Worm (Caenorhabditis elegans) whole organism, L1 larva: ENCODE measurements around the gene ugt-30.

Experiments used
- C16A3.4 ChIP-seq: fragments of 150-350 bp; optimal IDR thresholded peaks from 2 replicates; lab custom pipeline; 2014; ENCODE audit warnings: missing biosample characterization, missing genetic modification characterization
- aha-1 ChIP-seq: fragments of 150-350 bp; optimal IDR thresholded peaks from 2 replicates; lab custom pipeline; 2014; ENCODE audit warnings: missing biosample characterization, missing genetic modification characterization
- alr-1 ChIP-seq: fragments of 200-800 bp; sonication (Bioruptor generic); optimal IDR thresholded peaks from 2 replicates; lab custom pipeline; 2018; ENCODE audit warnings: borderline replicate concordance, mild to moderate bottlenecking, missing genetic modification characterization, missing compliant biosample characterization
- aly-2 ChIP-seq: fragments of 150-350 bp; optimal IDR thresholded peaks from 2 replicates; lab custom pipeline; 2014; ENCODE audit warnings: missing biosample characterization, missing genetic modification characterization
- ama-1 ChIP-seq: fragments of 150-350 bp; optimal IDR thresholded peaks from 2 replicates; lab custom pipeline; 2014
- blmp-1 ChIP-seq: fragments of 150-350 bp; optimal IDR thresholded peaks from 2 replicates; lab custom pipeline; 2014; ENCODE audit warnings: missing biosample characterization, missing genetic modification characterization
- ceh-63 ChIP-seq: fragments of 200-800 bp; sonication (Bioruptor generic); optimal IDR thresholded peaks from 2 replicates; lab custom pipeline; 2018; ENCODE audit warnings: mild to moderate bottlenecking, missing genetic modification characterization, missing compliant biosample characterization
- ceh-8 ChIP-seq: fragments of 200-800 bp; sonication (Bioruptor generic); optimal IDR thresholded peaks from 2 replicates; lab custom pipeline; 2018; ENCODE audit warnings: mild to moderate bottlenecking, missing genetic modification characterization, moderate library complexity, missing compliant biosample characterization
- ceh-82 ChIP-seq, 3 experiments: fragments of 150-350 bp in 1 of 3; sonication (generic microtip) in 2 of 3; optimal IDR thresholded peaks; 2 replicates each; lab custom pipeline; 2014 to 2017; ENCODE audit warnings: missing biosample characterization in 3 of 3, missing genetic modification characterization in 3 of 3
- ceh-90 ChIP-seq: sonication (generic microtip); optimal IDR thresholded peaks from 2 replicates; lab custom pipeline; 2016; ENCODE audit warnings: missing genetic modification characterization, missing compliant biosample characterization
- dpl-1 ChIP-seq, 3 experiments: fragments of 150-350 bp in 2 of 3; sonication (generic microtip) in 1 of 3; optimal IDR thresholded peaks; 2 replicates each; lab custom pipeline; 2014 to 2017; ENCODE audit warnings: missing biosample characterization in 3 of 3, missing genetic modification characterization in 3 of 3, missing genetic modification reagents in 3 of 3
- efl-1 ChIP-seq, 4 experiments: fragments of 150-350 bp; optimal IDR thresholded peaks in 3 of 4; peaks in 1 of 4; 1 replicate in 1 of 4; 2 replicates in 3 of 4; lab custom pipeline; 2014; ENCODE audit warnings: missing biosample characterization in 2 of 4, missing genetic modification characterization in 2 of 4, missing genetic modification reagents in 2 of 4
- efl-3 ChIP-seq: fragments of 200-800 bp; sonication (Bioruptor generic); optimal IDR thresholded peaks from 2 replicates; lab custom pipeline; 2018; ENCODE audit warnings: mild to moderate bottlenecking, missing genetic modification characterization, missing compliant biosample characterization
- egl-13 ChIP-seq: sonication (generic microtip); optimal IDR thresholded peaks from 2 replicates; lab custom pipeline; 2016; ENCODE audit warnings: missing genotype, missing genetic modification reagents, missing genetic modification characterization, missing compliant biosample characterization
- elt-2 ChIP-seq: sonication (generic microtip); optimal IDR thresholded peaks from 2 replicates; lab custom pipeline; 2016; ENCODE audit warnings: missing genetic modification characterization, mild to moderate bottlenecking, inconsistent platforms, missing compliant biosample characterization, missing genetic modification reagents
- elt-3 ChIP-seq, 6 experiments: fragments of 150-350 bp in 1 of 6; sonication (generic microtip); optimal IDR thresholded peaks; 2 replicates each; lab custom pipeline; 2017 to 2018; ENCODE audit warnings: missing biosample characterization in 6 of 6, missing genetic modification characterization in 6 of 6, inconsistent platforms in 1 of 6
- fkh-8 ChIP-seq: sonication (generic microtip); optimal IDR thresholded peaks from 2 replicates; lab custom pipeline; 2016; ENCODE audit warnings: mild to moderate bottlenecking, missing genetic modification characterization, missing compliant biosample characterization
- hlh-17 ChIP-seq: fragments of 200-800 bp; sonication (Bioruptor generic); optimal IDR thresholded peaks from 2 replicates; lab custom pipeline; 2018; ENCODE audit warnings: missing genetic modification characterization, mild to moderate bottlenecking, missing compliant biosample characterization, moderate library complexity, borderline replicate concordance
- hpl-2 ChIP-seq: fragments of 150-350 bp; optimal IDR thresholded peaks from 2 replicates; lab custom pipeline; 2014; ENCODE audit warnings: missing biosample characterization, missing genetic modification reagents, missing genetic modification characterization
- isw-1 ChIP-seq: fragments of 200-800 bp; sonication (Bioruptor generic); IDR thresholded peaks from 2 replicates; pipeline ENCODE4 v1.3.6; 2022; ENCODE audit warnings: missing genetic modification characterization, missing compliant biosample characterization
- jun-1 ChIP-seq: fragments of 150-350 bp; optimal IDR thresholded peaks from 2 replicates; lab custom pipeline; 2014; ENCODE audit warnings: missing biosample characterization, missing genetic modification reagents, missing genetic modification characterization
- lin-15B ChIP-seq: fragments of 150-350 bp; sonication (generic microtip); optimal IDR thresholded peaks from 3 replicates; lab custom pipeline; 2014; ENCODE audit warnings: missing biosample characterization, missing genetic modification characterization
- mab-9 ChIP-seq: fragments of 200-800 bp; sonication (Bioruptor generic); IDR thresholded peaks from 2 replicates; pipeline ENCODE4 v1.3.6; 2022; ENCODE audit warnings: missing genetic modification reagents, missing genetic modification characterization, missing compliant biosample characterization
- mdl-1 ChIP-seq, 2 experiments: fragments of 150-350 bp; optimal IDR thresholded peaks; 2 replicates each; lab custom pipeline; 2014 to 2017; ENCODE audit warnings: missing biosample characterization in 2 of 2, missing genetic modification characterization in 2 of 2, inconsistent platforms in 1 of 2
- nhr-237 ChIP-seq: fragments of 150-350 bp; optimal IDR thresholded peaks from 2 replicates; lab custom pipeline; 2014; ENCODE audit warnings: missing biosample characterization, missing genetic modification characterization
- nhr-28 ChIP-seq: fragments of 150-350 bp; optimal IDR thresholded peaks from 2 replicates; lab custom pipeline; 2014; ENCODE audit warnings: missing biosample characterization, missing genetic modification characterization
- nhr-47 ChIP-seq: sonication (generic microtip); optimal IDR thresholded peaks from 2 replicates; lab custom pipeline; 2016; ENCODE audit warnings: mild to moderate bottlenecking, missing genetic modification characterization, moderate library complexity, missing compliant biosample characterization
- nhr-71 ChIP-seq: sonication (generic microtip); optimal IDR thresholded peaks from 2 replicates; lab custom pipeline; 2016; ENCODE audit warnings: mild to moderate bottlenecking, missing genetic modification characterization, moderate library complexity, missing compliant biosample characterization
- nhr-76 ChIP-seq: sonication (generic microtip); optimal IDR thresholded peaks from 2 replicates; lab custom pipeline; 2017; ENCODE audit warnings: missing biosample characterization, missing genetic modification characterization
- nhr-85 ChIP-seq: sonication (generic microtip); peaks from one replicate; lab custom pipeline; 2016; ENCODE audit warnings: missing genetic modification characterization, inconsistent platforms, missing compliant biosample characterization
- pag-3 ChIP-seq: sonication (generic microtip); optimal IDR thresholded peaks from 2 replicates; lab custom pipeline; 2017; ENCODE audit warnings: missing genetic modification characterization, mild to moderate bottlenecking, missing compliant biosample characterization, antibody characterized with exemption, borderline replicate concordance; ENCODE audit not compliant: insufficient read depth
- pax-3 ChIP-seq: fragments of 200-800 bp; sonication (Bioruptor generic); optimal IDR thresholded peaks from 2 replicates; lab custom pipeline; 2018; ENCODE audit warnings: mild to moderate bottlenecking, missing genetic modification characterization, moderate library complexity, missing compliant biosample characterization
- rnt-1 ChIP-seq: sonication (generic microtip); optimal IDR thresholded peaks from 2 replicates; lab custom pipeline; 2016; ENCODE audit warnings: mild to moderate bottlenecking, missing genetic modification characterization, moderate library complexity, missing compliant biosample characterization
- skn-1 ChIP-seq: fragments of 150-350 bp; optimal IDR thresholded peaks from 2 replicates; lab custom pipeline; 2014; ENCODE audit warnings: missing biosample characterization, missing genetic modification characterization
- sptf-1 ChIP-seq: fragments of 150-350 bp; optimal IDR thresholded peaks from 2 replicates; lab custom pipeline; 2014; ENCODE audit warnings: missing biosample characterization, missing genetic modification characterization
- sup-37 ChIP-seq: fragments of 200-800 bp; sonication (Bioruptor generic); optimal IDR thresholded peaks from 2 replicates; lab custom pipeline; 2018; ENCODE audit warnings: mild to moderate bottlenecking, missing genetic modification characterization, missing compliant biosample characterization
- unc-130 ChIP-seq: fragments of 150-350 bp; optimal IDR thresholded peaks from 2 replicates; lab custom pipeline; 2017; ENCODE audit warnings: missing biosample characterization, missing genetic modification characterization, inconsistent platforms
- unc-62 ChIP-seq: fragments of 150-350 bp; optimal IDR thresholded peaks from 2 replicates; lab custom pipeline; 2014; ENCODE audit warnings: missing biosample characterization, missing genetic modification reagents, missing genetic modification characterization
- vab-15 ChIP-seq: sonication (generic microtip); optimal IDR thresholded peaks from 2 replicates; lab custom pipeline; 2017; ENCODE audit warnings: missing genotype, mild to moderate bottlenecking, missing genetic modification characterization, missing compliant biosample characterization
- ztf-11 ChIP-seq, 2 experiments: sonication (generic microtip); optimal IDR thresholded peaks; 2 replicates each; lab custom pipeline; 2016 to 2017; ENCODE audit warnings: missing genetic modification characterization in 2 of 2, missing biosample characterization in 1 of 2, missing compliant biosample characterization in 1 of 2

Gene ugt-30

DNA sequence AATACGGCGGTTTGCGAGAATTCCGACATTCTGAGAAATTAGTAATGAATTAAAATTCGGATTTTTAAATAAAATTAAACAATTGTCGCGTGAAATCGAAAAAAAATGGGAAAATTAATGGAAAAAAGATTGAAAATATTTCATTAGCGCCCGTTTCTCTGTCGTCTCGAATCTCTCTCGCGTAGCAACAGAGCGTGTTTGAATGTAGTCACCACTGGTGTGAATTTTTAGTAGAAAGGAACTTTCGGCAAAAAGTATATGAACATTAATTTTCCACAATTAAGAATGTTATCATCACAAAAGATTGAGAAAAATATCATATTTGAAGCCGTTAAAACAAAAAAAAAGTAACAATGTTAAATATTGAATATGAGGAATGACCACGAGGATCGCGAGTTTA, 11.7 kb upstream of the ugt-30 start, which contains the start of gene aipl-1 (continued):
- TF ChIP-seq pag-3 (tag; lab: Kevin White, UChicago) (no peak), efl-3 (GFP tag; lab: Kevin White, UChicago) (no peak), lin-15B (tag; lab: Kevin White, UChicago) (peak; percentile 94), isw-1 (peak; percentile 66), ceh-82 (tag; optimal IDR thresholded peaks at IDR 0.05; lab: Kevin White, UChicago) (peak; percentile 79 to 92 (median 87)), ztf-11 (tag; optimal IDR thresholded peaks at IDR 0.05; lab: Kevin White, UChicago) (peak in 1 of 2 experiments; percentile 67), hlh-17 (no peak), pax-3 (tag; lab: Kevin White, UChicago) (peak; percentile 89), jun-1 (peak; percentile 41), ceh-63 (GFP tag; lab: Kevin White, UChicago) (no peak), mab-9 (GFP tag; lab: Robert Waterston, UW) (no peak), hpl-2 (no peak), egl-13 (tag; lab: Kevin White, UChicago) (no peak), nhr-85 (tag; lab: Kevin White, UChicago) (peak; percentile 47), unc-130 (peak; percentile 76), nhr-71 (tag; lab: Kevin White, UChicago) (peak; percentile 87), dpl-1 (GFP tag; optimal IDR thresholded peaks at IDR 0.05; lab: Kevin White, UChicago) (peak; percentile 85 to 90 (median 87)), C16A3.4 (tag; lab: Kevin White, UChicago) (peak; percentile 94), unc-62 (GFP tag; lab: Kevin White, UChicago) (no peak), ceh-90 (tag; lab: Kevin White, UChicago) (no peak), ama-1 (lab: Kevin White, UChicago) (peak; percentile 26), sup-37 (GFP tag; lab: Kevin White, UChicago) (no peak), elt-2 (peak; percentile 21), alr-1 (tag; lab: Kevin White, UChicago) (no peak), nhr-28 (no peak), nhr-47 (tag; lab: Kevin White, UChicago) (peak; percentile 79), sptf-1 (no peak), rnt-1 (tag; lab: Kevin White, UChicago) (peak; percentile 93), aly-2 (tag; lab: Kevin White, UChicago) (no peak), ceh-8 (GFP tag; lab: Kevin White, UChicago) (no peak), elt-3 (tag; optimal IDR thresholded peaks at IDR 0.05; lab: Kevin White, UChicago) (peak in 2 of 6 experiments; percentile 9 to 83)
- TF ChIP-seq, all 84 proteins: peak for 48

DNA sequence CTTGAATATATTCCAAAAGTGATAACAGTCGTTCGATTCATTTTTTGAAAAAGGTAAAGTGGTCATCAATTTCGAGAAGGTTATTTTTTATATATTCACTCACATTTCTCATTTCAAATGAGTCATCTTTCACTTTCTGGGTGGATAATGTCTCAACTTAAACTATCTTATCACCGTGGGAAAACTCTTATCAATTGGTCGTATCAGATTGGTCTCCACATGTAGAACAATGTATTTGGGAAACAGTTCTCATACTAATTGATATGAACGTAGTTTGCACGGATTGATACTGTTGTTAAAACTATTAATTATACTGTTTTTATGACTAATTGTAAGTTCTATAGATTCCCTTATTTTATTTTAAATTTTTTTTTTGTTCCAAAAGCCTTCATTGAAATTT, 8.8 kb upstream of the ugt-30 start:
- TF ChIP-seq elt-3 (tag; optimal IDR thresholded peaks at IDR 0.05; lab: Kevin White, UChicago) (peak in 1 of 6 experiments; percentile 14), mdl-1 (tag; optimal IDR thresholded peaks at IDR 0.05; lab: Kevin White, UChicago) (no peak), elt-2 (peak; percentile 45)

DNA sequence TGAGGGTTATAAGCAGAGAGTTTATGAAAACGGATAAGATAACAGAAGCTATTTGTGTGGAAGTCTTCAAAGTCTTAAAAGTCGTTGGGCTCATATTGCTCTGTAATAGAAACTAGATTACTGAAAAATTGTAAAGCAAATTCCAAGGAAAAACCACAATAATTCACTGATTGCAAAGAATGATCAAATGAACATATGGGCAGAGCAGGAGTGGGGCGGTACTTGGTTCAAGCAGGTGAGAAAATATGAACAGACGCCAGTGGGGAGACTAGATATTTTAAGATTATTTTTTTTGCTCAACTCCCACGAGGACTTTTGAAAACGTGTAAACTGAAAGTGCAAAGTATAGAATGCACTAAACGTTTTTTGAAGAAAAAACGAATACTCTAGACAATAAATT, 7.4 kb upstream of the ugt-30 start, which contains the start of gene str-171:
Gene str-171 (minus strand): TSS at position 101 of the 400 bp plus-strand sequence.
- TF ChIP-seq fkh-8 (tag; lab: Kevin White, UChicago) (no peak), efl-1 (optimal IDR thresholded peaks at IDR 0.05; lab: Kevin White, UChicago) (no peak), efl-1 (GFP tag; optimal IDR thresholded peaks at IDR 0.05 in 1 of 2; lab: Kevin White, UChicago) (peak in 1 of 2 experiments; percentile 39)
- TF ChIP-seq, all 84 proteins: peak for 1

DNA sequence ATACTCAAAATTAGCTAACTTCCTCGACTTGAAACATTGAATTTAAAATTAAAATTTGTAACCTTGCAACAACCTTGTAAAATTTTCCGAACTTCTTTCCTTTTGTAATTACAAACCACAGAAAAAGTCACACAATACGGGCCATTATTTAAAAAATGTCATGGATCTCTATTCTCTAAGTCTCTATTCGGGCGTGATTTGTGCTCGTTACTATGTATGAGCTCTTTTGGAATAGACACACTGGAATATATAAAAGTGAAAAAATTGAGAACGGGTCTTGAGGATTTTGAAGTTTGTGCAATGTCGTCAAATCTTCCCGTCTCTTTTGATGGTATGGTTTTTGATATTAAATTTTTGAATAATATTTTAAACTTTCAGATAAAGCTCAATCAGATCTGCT, 2.9 kb upstream of the ugt-30 start, which contains the start of gene srr-7:
Gene srr-7 (plus strand): TSS at position 301 of the 400 bp plus-strand sequence.
- TF ChIP-seq ceh-63 (GFP tag; lab: Kevin White, UChicago) (no peak), hlh-17 (no peak), efl-1 (optimal IDR thresholded peaks at IDR 0.05; lab: Kevin White, UChicago) (no peak), efl-1 (GFP tag; optimal IDR thresholded peaks at IDR 0.05 in 1 of 2; lab: Kevin White, UChicago) (no peak), elt-2 (no peak), ama-1 (lab: Kevin White, UChicago) (no peak), sptf-1 (no peak), nhr-71 (tag; lab: Kevin White, UChicago) (no peak), egl-13 (tag; lab: Kevin White, UChicago) (no peak), nhr-76 (tag; lab: Kevin White, UChicago) (no peak), aha-1 (tag; lab: Kevin White, UChicago) (no peak), vab-15 (no peak), skn-1 (tag; lab: Kevin White, UChicago) (no peak), ceh-90 (tag; lab: Kevin White, UChicago) (no peak), blmp-1 (tag; lab: Kevin White, UChicago) (no peak), nhr-237 (tag; lab: Kevin White, UChicago) (no peak)
